Fruit fly (Drosophila melanogaster) whole organism, adult: ENCODE data around the gene CG7914.

ENCODE experiments used
- CG11617 ChIP-seq: fragments of 200-800 bp; sonication (Bioruptor generic); optimal IDR thresholded peaks from 2 replicates; lab custom pipeline; 2017; ENCODE audit warnings: mild to moderate bottlenecking, missing biosample characterization, missing genetic modification reagents, missing genetic modification characterization
- CG12768 ChIP-seq: fragments of 200-800 bp; sonication (Bioruptor generic); optimal IDR thresholded peaks from 2 replicates; lab custom pipeline; 2017; ENCODE audit warnings: missing biosample characterization, missing genetic modification characterization, mild to moderate bottlenecking, moderate library complexity, missing genetic modification reagents
- CG14711 ChIP-seq: fragments of 200-800 bp; sonication (Bioruptor generic); optimal IDR thresholded peaks from 2 replicates; lab custom pipeline; 2018; ENCODE audit warnings: missing biosample characterization, mild to moderate bottlenecking, missing genetic modification characterization, moderate library complexity
- CG1620 ChIP-seq: fragments of 200-800 bp; sonication (Bioruptor generic); optimal IDR thresholded peaks from 2 replicates; lab custom pipeline; 2016; ENCODE audit warnings: missing biosample characterization, missing genetic modification characterization
- CG33017 ChIP-seq: fragments of 200-800 bp; sonication (Bioruptor generic); optimal IDR thresholded peaks from 2 replicates; lab custom pipeline; 2018; ENCODE audit warnings: missing biosample characterization, mild to moderate bottlenecking, missing genetic modification characterization, moderate library complexity
- CG5204 ChIP-seq: fragments of 200-800 bp; sonication (Bioruptor generic); optimal IDR thresholded peaks from 2 replicates; lab custom pipeline; 2016; ENCODE audit warnings: missing biosample characterization, missing genetic modification characterization
- CG7045 ChIP-seq: fragments of 200-800 bp; sonication (Bioruptor generic); optimal IDR thresholded peaks from 2 replicates; lab custom pipeline; 2017; ENCODE audit warnings: missing biosample characterization, mild to moderate bottlenecking, missing genetic modification characterization
- CG7101 ChIP-seq: fragments of 200-800 bp; sonication (Bioruptor generic); optimal IDR thresholded peaks from 2 replicates; lab custom pipeline; 2018; ENCODE audit warnings: missing biosample characterization, mild to moderate bottlenecking, missing genetic modification characterization, moderate library complexity
- Clk ChIP-seq: fragments of 200-800 bp; sonication (Bioruptor generic); optimal IDR thresholded peaks from 2 replicates; lab custom pipeline; 2017; ENCODE audit warnings: missing biosample characterization, missing genetic modification characterization
- Crg-1 ChIP-seq: fragments of 200-800 bp; sonication (Bioruptor generic); optimal IDR thresholded peaks from 2 replicates; lab custom pipeline; 2016; ENCODE audit warnings: missing biosample characterization, missing genetic modification characterization
- Hr96 ChIP-seq: fragments of 200-800 bp; sonication (Bioruptor generic); optimal IDR thresholded peaks from 2 replicates; lab custom pipeline; 2016; ENCODE audit warnings: missing biosample characterization, missing genetic modification characterization
- Mnt ChIP-seq: fragments of 200-800 bp; sonication (Bioruptor generic); optimal IDR thresholded peaks from 2 replicates; lab custom pipeline; 2016; ENCODE audit warnings: missing biosample characterization, mild to moderate bottlenecking, missing genetic modification characterization
- bab1 ChIP-seq: fragments of 200-800 bp; sonication (Bioruptor generic); optimal IDR thresholded peaks from 3 replicates; lab custom pipeline; 2019; ENCODE audit warnings: missing biosample characterization, mild to moderate bottlenecking, missing genetic modification characterization, moderate library complexity
- cic ChIP-seq: fragments of 200-800 bp; sonication (Bioruptor generic); optimal IDR thresholded peaks from 2 replicates; lab custom pipeline; 2017; ENCODE audit warnings: missing biosample characterization, mild to moderate bottlenecking, missing genetic modification characterization, moderate library complexity
- cnc ChIP-seq, 2 experiments: fragments of >200 bp; optimal IDR thresholded peaks; 2 replicates each; lab custom pipeline; 2017
- kay ChIP-seq: fragments of 200-800 bp; sonication (Bioruptor generic); peaks from one replicate; lab custom pipeline; 2016; ENCODE audit warnings: missing biosample characterization, missing genetic modification characterization, borderline replicate concordance
- ovo ChIP-seq: fragments of 200-800 bp; sonication (Bioruptor generic); optimal IDR thresholded peaks from 2 replicates; lab custom pipeline; 2016; ENCODE audit warnings: missing biosample characterization, missing genetic modification characterization
- pad ChIP-seq: fragments of 200-800 bp; sonication (Bioruptor generic); optimal IDR thresholded peaks from 3 replicates; lab custom pipeline; 2017; ENCODE audit warnings: missing biosample characterization, missing genetic modification characterization, mild to moderate bottlenecking, moderate library complexity, missing genetic modification reagents
- tj ChIP-seq: fragments of 200-800 bp; sonication (Bioruptor generic); optimal IDR thresholded peaks from 3 replicates; lab custom pipeline; 2017; ENCODE audit warnings: missing biosample characterization, mild to moderate bottlenecking, missing genetic modification characterization, moderate library complexity
- toe ChIP-seq: fragments of 200-800 bp; sonication (Bioruptor generic); optimal IDR thresholded peaks from 2 replicates; lab custom pipeline; 2016; ENCODE audit warnings: missing biosample characterization, missing genetic modification characterization

Gene CG7914

dm6 chrX:19183121-19183520 is 10.1 kb downstream of the CG7914 start, which contains the start of gene CG33253:
Gene CG33253 (plus strand): TSS chrX:19183421.
- TF ChIP-seq CG5204 (GFP tag; lab: Kevin White, UChicago) (no peak), ovo (GFP tag; lab: Kevin White, UChicago) (no peak), CG1620 (GFP tag; lab: Kevin White, UChicago) (no peak), tj (GFP tag; lab: Kevin White, UChicago) (no peak), CG7045 (GFP tag; lab: Kevin White, UChicago) (no peak), pad (no peak), Crg-1 (no peak), Hr96 (GFP tag; lab: Kevin White, UChicago) (no peak), CG12768 (GFP tag; lab: Kevin White, UChicago) (no peak), CG11617 (no peak), kay (GFP tag; lab: Kevin White, UChicago) (no peak)

DNA sequence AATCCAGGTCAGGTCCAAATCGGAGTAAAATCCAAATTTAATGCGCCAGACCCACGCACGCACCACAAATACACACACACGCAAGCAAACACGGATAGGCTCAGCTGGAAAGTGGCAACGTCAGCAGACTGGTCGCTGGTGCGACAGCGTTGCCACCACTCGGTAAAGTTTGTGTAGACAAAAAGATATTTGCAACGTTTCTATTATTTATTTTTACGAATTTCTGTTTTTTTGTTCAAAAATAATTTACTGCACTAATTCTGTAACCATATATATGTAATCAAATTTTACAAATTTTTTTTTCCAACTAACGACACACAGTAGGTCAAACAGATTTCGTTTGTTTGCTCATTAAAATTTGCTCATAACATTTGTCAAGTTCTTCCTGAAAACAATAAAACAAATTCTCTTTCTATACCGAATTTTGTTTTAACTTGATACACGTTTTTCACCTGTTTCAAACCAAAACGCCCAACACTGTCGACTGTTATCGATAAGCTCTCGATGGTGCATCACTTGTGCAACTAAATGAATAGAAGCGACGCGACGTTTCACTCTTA is 13.5 kb downstream of the CG7914 start, which contains the start of the genes CG7556 and CG7453:
TSS of gene CG7556 (minus strand) at position 135 of the 560 bp plus-strand sequence.
TSS of gene CG7453 (plus strand) at position 478 of the 560 bp plus-strand sequence.
- TF ChIP-seq toe (peak; percentile 76), bab1 (GFP tag; lab: Kevin White, UChicago) (peak; percentile 81), kay (GFP tag; lab: Kevin White, UChicago) (no peak), cic (GFP tag; lab: Kevin White, UChicago) (peak; percentile 15), CG11617 (peak; percentile 74), CG33017 (tag; lab: Kevin White, UChicago) (no peak), Mnt (GFP tag; lab: Kevin White, UChicago) (peak; percentile 66), Hr96 (GFP tag; lab: Kevin White, UChicago) (no peak), ovo (GFP tag; lab: Kevin White, UChicago) (peak; percentile 57), pad (peak; percentile 60), CG5204 (GFP tag; lab: Kevin White, UChicago) (peak; percentile 81), CG14711 (tag; lab: Kevin White, UChicago) (peak; percentile 72), Crg-1 (peak; percentile 63), Clk (GFP tag; lab: Kevin White, UChicago) (no peak), cnc (optimal IDR thresholded peaks at IDR 0.05; lab: Kevin White, UChicago) (no peak), CG1620 (GFP tag; lab: Kevin White, UChicago) (peak; percentile 76), CG7045 (GFP tag; lab: Kevin White, UChicago) (peak; percentile 56), tj (GFP tag; lab: Kevin White, UChicago) (peak; percentile 98), CG7101 (tag; lab: Kevin White, UChicago) (peak; percentile 65), CG12768 (GFP tag; lab: Kevin White, UChicago) (peak; percentile 10)

DNA sequence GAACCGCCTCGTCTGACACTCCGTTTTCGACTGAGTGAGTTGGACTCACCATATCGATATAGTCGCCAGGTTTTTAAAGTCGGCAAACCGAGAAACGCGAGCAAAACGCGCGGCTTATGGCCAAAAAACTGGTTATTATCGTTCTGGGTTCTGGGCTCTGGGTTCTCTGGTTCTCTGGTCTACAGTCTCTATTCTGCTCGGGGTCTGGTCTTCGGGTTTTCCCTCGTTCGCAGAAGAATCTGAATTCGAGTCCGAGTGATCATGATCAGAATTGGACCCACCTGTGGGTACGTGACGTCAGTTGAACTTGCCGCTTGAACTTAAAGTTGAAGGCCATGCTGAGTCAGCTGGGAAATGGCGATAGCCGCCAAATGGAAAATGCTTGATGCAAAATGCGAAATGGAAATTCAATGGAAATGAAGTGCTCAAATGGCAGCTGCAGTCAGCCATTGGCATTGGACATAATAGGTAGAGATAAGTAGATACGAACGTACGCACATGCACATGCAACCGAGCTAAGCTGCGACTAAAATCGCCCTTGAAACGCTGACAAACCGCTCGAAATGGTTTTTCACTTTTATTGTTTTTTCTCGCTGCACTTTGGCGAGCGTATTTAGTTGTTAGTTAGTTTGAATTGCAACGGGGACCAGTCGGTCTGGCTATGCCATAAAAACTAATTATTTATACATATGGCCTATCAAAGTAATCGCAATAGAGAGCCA is 18.2 kb downstream of the CG7914 start, which contains the start of gene CG33939:
TSS of gene CG33939 (minus strand) at position 51 of the 722 bp plus-strand sequence.
- TF ChIP-seq CG1620 (GFP tag; lab: Kevin White, UChicago) = no peak
- TF ChIP-seq toe = no peak
- no peak for TF ChIP-seq cic (GFP tag; lab: Kevin White, UChicago)

- TF ChIP-seq Mnt (GFP tag; lab: Kevin White, UChicago) = no peak
- no peak for TF ChIP-seq CG1620 (GFP tag; lab: Kevin White, UChicago)
- TF ChIP-seq CG33017 (tag; lab: Kevin White, UChicago) = no peak
- TF ChIP-seq tj (GFP tag; lab: Kevin White, UChicago) = no peak
- TF ChIP-seq Clk (GFP tag; lab: Kevin White, UChicago) = no peak
- TF ChIP-seq Crg-1 = no peak
- no peak for TF ChIP-seq CG7045 (GFP tag; lab: Kevin White, UChicago)
- TF ChIP-seq CG7101 (tag; lab: Kevin White, UChicago) = no peak
These were observed 19.2 kb downstream of the CG7914 start for dm6 chrX:19174092-19174491.

dm6 chrX:19172955-19173354 is 20.3 kb downstream of the CG7914 start:
- TF ChIP-seq cic (GFP tag; lab: Kevin White, UChicago) = no peak
- TF ChIP-seq bab1 (GFP tag; lab: Kevin White, UChicago) = no peak
- no peak for TF ChIP-seq CG5204 (GFP tag; lab: Kevin White, UChicago)
- no peak for TF ChIP-seq Hr96 (GFP tag; lab: Kevin White, UChicago)
- no peak for TF ChIP-seq kay (GFP tag; lab: Kevin White, UChicago)
- TF ChIP-seq CG11617 = no peak
- no peak for TF ChIP-seq Crg-1
- TF ChIP-seq Clk (GFP tag; lab: Kevin White, UChicago) = no peak
- TF ChIP-seq Mnt (GFP tag; lab: Kevin White, UChicago) = no peak
- TF ChIP-seq pad = no peak
- TF ChIP-seq cnc (optimal IDR thresholded peaks at IDR 0.05; lab: Kevin White, UChicago) = no peak

DNA sequence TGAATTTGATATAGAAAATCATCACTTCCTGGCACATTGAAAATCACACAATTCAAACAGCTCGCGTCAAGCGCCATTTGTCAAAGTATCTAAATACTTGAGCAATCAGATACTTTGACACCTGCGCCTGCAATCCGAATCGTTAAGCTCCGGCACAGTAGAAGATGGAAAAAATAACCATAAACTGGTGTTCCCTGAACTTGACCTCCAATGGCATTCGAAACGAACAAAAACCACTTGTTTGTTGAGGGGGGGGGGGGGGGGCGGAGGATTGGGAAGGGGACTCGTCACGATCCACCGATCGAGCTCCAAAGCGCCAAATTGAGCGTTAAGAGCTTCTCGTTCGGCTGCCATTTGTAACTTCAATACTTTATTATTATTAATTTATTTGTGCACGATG is 21.3 kb downstream of the CG7914 start:
- no peak for TF ChIP-seq Mnt (GFP tag; lab: Kevin White, UChicago)
- TF ChIP-seq CG7101 (tag; lab: Kevin White, UChicago) = no peak
- TF ChIP-seq CG1620 (GFP tag; lab: Kevin White, UChicago) = no peak
- no peak for TF ChIP-seq toe
- TF ChIP-seq kay (GFP tag; lab: Kevin White, UChicago) = no peak
- no peak for TF ChIP-seq pad
- no peak for TF ChIP-seq CG11617
- no peak for TF ChIP-seq CG14711 (tag; lab: Kevin White, UChicago)
- no peak for TF ChIP-seq tj (GFP tag; lab: Kevin White, UChicago)
- no peak for TF ChIP-seq Clk (GFP tag; lab: Kevin White, UChicago)
